Fruit fly (Drosophila melanogaster) S2 (cell line): Measurements from ENCODE around the gene CG5715.

Source experiments
- CG8478 ChIP-seq: fragments of >200 bp; optimal IDR thresholded peaks from 2 replicates; lab custom pipeline; 2018
- CTCF ChIP-seq, 2 experiments: fragments of >200 bp; optimal IDR thresholded peaks; 2 replicates each; lab custom pipeline; 2018

dm6 chr3R:24333182-24333808 lies 39.1 kb upstream of the CG5715 start, which contains the start of the genes Rrp5 and Dis3:
- no peak for TF ChIP-seq CG8478 (lab: Kevin White, UChicago)
- TF ChIP-seq CTCF (optimal IDR thresholded peaks at IDR 0.05; lab: Kevin White, UChicago) = peak; percentile 57 to 66
